Worm (Caenorhabditis elegans): Measurements from ENCODE around the gene C34C12.1.

Gene C34C12.1

ce11 chrIII:3475497-3475896 lies 21.4 kb downstream of the C34C12.1 start, which contains the start of gene C34C12.9:
C34C12.9 (minus strand) TSS chrIII:3475512.
- TF ChIP-seq F44E2.7 (GFP tag; IDR thresholded peaks at IDR 0.05) (no peak), daf-16 (GFP tag; optimal IDR thresholded peaks at IDR 0.05) (no peak), daf-16 (tag; optimal IDR thresholded peaks at IDR 0.05) (peak; percentile 10), hlh-11 (tag; optimal IDR thresholded peaks at IDR 0.05) (peak; percentile 16), dmd-6 (GFP tag; IDR thresholded peaks at IDR 0.05) (peak; percentile 66), madf-9 (GFP tag; conservative IDR thresholded peaks at IDR 0.05) (no peak), dve-1 (tag; optimal IDR thresholded peaks at IDR 0.05; ENCODE audit: insufficient read depth) (peak; percentile 17), nhr-28 (tag; optimal IDR thresholded peaks at IDR 0.05) (peak; percentile 35), aha-1 (tag) (peak; percentile 39), lin-1 (GFP tag; IDR thresholded peaks at IDR 0.05) (peak; percentile 93), ceh-44 (GFP tag; IDR thresholded peaks at IDR 0.05) (no peak)

DNA sequence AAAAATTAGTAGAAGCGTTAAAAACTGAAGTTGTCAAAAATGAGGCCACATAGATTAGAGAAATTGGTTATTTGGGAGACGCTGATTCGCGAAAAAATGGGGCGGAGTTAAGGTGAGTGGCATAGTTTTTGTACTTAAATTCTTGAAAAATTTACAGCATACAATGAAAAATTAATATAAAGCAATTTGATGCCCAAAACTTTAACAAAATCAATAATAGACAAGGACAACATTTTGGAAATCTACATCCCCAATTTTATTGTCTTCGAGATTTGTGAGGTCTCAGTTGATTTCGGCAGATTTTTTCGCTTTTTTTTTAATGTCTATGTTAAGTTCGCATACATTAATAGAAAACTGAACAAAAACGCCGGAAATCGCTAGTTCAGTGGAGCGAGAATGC lies 22.1 kb downstream of the C34C12.1 start:
- TF ChIP-seq mes-2 (tag; optimal IDR thresholded peaks at IDR 0.05; ENCODE audit: poor library complexity, severe bottlenecking) (peak; percentile 42), mxl-3 (GFP tag; optimal IDR thresholded peaks at IDR 0.05) (no peak), unc-130 (GFP tag; optimal IDR thresholded peaks at IDR 0.05) (peak; percentile 19), hif-1 (tag; optimal IDR thresholded peaks at IDR 0.05) (peak in 1 of 2 experiments; percentile 81)

ce11 chrIII:3477375-3477774 lies 23.2 kb downstream of the C34C12.1 start:
- TF ChIP-seq dmd-8 (GFP tag; IDR thresholded peaks at IDR 0.05): no peak
- TF ChIP-seq lim-7 (GFP tag; IDR thresholded peaks at IDR 0.05): no peak
- TF ChIP-seq unc-62 (GFP tag; optimal IDR thresholded peaks at IDR 0.05 in 1 of 2): peak in 1 of 2 experiments; percentile 81
- no peak for TF ChIP-seq unc-62 (tag; optimal IDR thresholded peaks at IDR 0.05)

DNA sequence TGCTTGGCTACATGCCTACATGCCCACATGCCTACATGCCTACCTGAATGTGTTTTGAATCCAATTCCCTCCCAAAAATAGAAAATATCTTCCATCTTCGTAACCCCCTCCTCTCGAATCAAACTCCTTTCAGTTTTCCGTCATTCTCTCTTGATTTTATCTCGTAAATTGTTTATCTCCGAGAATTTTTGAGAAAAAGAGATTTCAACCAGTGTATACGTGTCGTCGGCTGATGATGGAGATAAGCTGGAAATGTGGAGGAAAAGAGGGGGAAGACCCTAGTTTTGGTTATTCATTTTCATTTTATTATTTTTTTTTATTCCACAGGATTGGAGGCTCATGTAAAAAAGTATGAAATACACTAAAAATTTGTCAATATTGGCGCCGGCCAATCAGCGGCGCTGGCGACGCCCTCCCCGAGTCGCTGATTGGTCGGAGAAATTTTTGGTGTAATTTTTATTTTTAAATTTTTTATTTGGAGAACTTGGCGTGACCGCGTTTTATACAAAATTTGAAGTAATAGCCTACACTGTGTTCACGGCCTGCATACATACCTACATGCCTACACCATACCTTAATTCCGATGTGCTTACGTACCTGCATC lies 24.8 kb downstream of the C34C12.1 start:
- TF ChIP-seq lin-38 (GFP tag; IDR thresholded peaks at IDR 0.05) (no peak), F37D6.2 (tag; optimal IDR thresholded peaks at IDR 0.05) (no peak), nhr-10 (tag; optimal IDR thresholded peaks at IDR 0.05) (no peak), nhr-48 (tag; optimal IDR thresholded peaks at IDR 0.05) (no peak), dmd-9 (GFP tag; IDR thresholded peaks at IDR 0.05) (no peak), saeg-2 (GFP tag; IDR thresholded peaks at IDR 0.05) (no peak), D1046.2 (GFP tag; IDR thresholded peaks at IDR 0.05) (no peak), aha-1 (tag) (no peak), ama-1 (optimal IDR thresholded peaks at IDR 0.05) (no peak), gei-8 (GFP tag; optimal IDR thresholded peaks at IDR 0.05) (no peak), aly-2 (tag; optimal IDR thresholded peaks at IDR 0.05) (no peak), ceh-44 (GFP tag; IDR thresholded peaks at IDR 0.05) (no peak), sdz-12 (GFP tag; optimal IDR thresholded peaks at IDR 0.05) (no peak), nhr-102 (tag; optimal IDR thresholded peaks at IDR 0.05) (no peak), fkh-10 (GFP tag; optimal IDR thresholded peaks at IDR 0.05) (no peak), nhr-76 (tag; optimal IDR thresholded peaks at IDR 0.05) (no peak), hmg-1.1 (GFP tag; IDR thresholded peaks at IDR 0.05) (no peak), tra-1 (GFP tag; IDR thresholded peaks at IDR 0.05) (no peak)

ce11 chrIII:3480236-3480635 lies 26.1 kb downstream of the C34C12.1 start:
- TF ChIP-seq ctbp-1 (GFP tag; IDR thresholded peaks at IDR 0.05) (no peak), nhr-102 (tag; optimal IDR thresholded peaks at IDR 0.05) (no peak), aha-1 (tag) (peak; percentile 50), ceh-20 (GFP tag; IDR thresholded peaks at IDR 0.05) (no peak), hlh-30 (tag; optimal IDR thresholded peaks at IDR 0.05; ENCODE audit: insufficient read depth) (no peak), nhr-76 (tag; optimal IDR thresholded peaks at IDR 0.05) (no peak), fos-1 (tag; optimal IDR thresholded peaks at IDR 0.05) (no peak), ZK337.2 (GFP tag; IDR thresholded peaks at IDR 0.05) (no peak), ceh-82 (tag; optimal IDR thresholded peaks at IDR 0.05) (no peak), nhr-28 (tag; optimal IDR thresholded peaks at IDR 0.05) (peak; percentile 6), sdz-12 (GFP tag; optimal IDR thresholded peaks at IDR 0.05) (no peak)

Measured in whole organism, L4 larva.